Fruit fly (Drosophila melanogaster) whole organism: ENCODE results near the gene CG5541.

Experiments used
- CG8478 ChIP-seq: fragments of >200 bp; optimal IDR thresholded peaks from 2 replicates; lab custom pipeline; 2018; ENCODE audit warnings: inconsistent platforms
- Dll ChIP-seq: fragments of >200 bp; optimal IDR thresholded peaks from 2 replicates; lab custom pipeline; 2017
- EcR ChIP-seq, 2 experiments: fragments of >200 bp; optimal IDR thresholded peaks; 2 replicates each; lab custom pipeline; 2017; ENCODE audit warnings: missing biosample characterization in 2 of 2, missing genetic modification characterization in 2 of 2, missing genetic modification reagents in 2 of 2
- pan ChIP-seq: fragments of >200 bp; optimal IDR thresholded peaks from 2 replicates; lab custom pipeline; 2017
- psq ChIP-seq: fragments of >200 bp; optimal IDR thresholded peaks from 2 replicates; lab custom pipeline; 2017
- usp ChIP-seq: fragments of >200 bp; optimal IDR thresholded peaks from 2 replicates; lab custom pipeline; 2017; ENCODE audit warnings: missing biosample characterization, missing genetic modification characterization, mixed read lengths

Gene CG5541

DNA sequence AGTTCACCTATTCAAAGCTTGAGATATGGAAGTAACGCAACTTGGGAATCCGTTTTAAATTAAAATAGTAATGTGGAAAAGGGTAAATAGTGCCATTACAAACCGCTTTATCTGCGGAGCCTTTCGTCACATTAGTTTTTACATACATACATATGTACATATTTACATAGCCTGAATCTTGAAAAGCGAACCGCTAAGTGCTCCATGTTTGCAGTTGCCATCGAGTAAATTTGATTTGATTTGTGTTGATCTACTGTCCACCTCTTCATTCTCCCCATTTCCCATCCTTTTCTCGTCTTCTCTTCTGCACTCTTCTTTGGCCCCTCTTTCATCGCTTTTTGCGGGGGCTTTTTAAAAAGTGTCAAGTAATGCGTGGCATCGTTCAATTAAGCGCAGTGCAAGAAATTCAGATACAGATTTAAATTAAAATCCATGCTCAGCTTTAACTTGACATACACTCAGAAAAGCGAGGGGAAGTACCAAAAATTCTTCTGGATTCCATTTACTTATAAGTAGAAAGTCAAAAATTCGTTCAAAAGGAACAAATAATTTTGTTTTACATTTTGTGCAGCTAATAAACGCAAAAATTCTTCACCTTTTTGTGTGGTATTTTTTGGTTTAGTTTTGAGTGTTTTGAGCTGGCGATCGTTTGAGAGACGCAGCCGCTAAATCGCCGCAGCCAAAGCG is 767 bp upstream of the CG5541 start:
- TF ChIP-seq pan (lab: Kevin White, UChicago) (no peak), EcR (GFP tag; optimal IDR thresholded peaks at IDR 0.05; lab: Kevin White, UChicago) (no peak)

DNA sequence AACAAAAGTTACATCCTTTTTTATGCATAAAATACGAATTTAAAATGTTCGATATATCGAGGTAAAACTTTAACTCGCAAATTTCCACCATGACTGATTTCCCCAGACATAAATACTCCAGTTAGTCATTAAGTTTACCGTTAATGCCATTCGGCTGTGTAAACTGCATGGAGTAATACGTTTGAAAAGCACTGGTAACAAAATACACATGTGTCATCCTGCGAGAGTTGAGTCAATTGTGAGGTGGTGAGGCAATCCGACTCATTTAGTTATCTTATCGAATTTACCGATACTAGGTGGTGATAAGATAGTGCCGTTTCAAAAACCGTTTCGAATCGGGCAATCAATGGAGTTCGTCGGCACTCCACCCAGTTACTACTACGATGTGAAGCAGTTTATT is 1.7 kb downstream of the CG5541 start:
- no peak for TF ChIP-seq pan (lab: Kevin White, UChicago)
- no peak for TF ChIP-seq EcR (GFP tag; optimal IDR thresholded peaks at IDR 0.05; lab: Kevin White, UChicago)
- TF ChIP-seq CG8478 (lab: Kevin White, UChicago), result no peak
- TF ChIP-seq Dll (lab: Kevin White, UChicago), result no peak
- TF ChIP-seq psq (lab: Kevin White, UChicago), result no peak
- no peak for TF ChIP-seq usp (GFP tag; lab: Kevin White, UChicago)

DNA sequence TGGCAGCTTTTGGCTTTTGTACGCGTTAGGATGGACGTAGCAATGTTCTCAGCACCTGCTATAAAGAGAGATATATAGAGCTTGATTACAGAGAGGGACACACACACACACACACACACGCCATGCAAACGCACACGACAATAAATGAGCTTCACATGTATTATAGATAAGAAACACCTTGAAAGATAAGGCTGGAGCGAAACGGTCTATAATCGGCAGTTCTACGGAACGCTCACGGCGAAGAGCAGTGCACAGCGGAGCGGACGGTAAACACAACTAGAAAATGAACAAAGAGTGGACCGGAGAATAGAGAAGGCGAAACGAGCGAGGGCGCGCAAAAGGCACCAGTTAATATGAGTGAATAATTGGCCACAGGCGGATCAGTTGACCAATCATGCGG is 4.8 kb downstream of the CG5541 start:
- TF ChIP-seq CG8478 (lab: Kevin White, UChicago) (no peak), usp (GFP tag; lab: Kevin White, UChicago) (no peak), Dll (lab: Kevin White, UChicago) (no peak), EcR (GFP tag; optimal IDR thresholded peaks at IDR 0.05; lab: Kevin White, UChicago) (no peak), psq (lab: Kevin White, UChicago) (no peak), pan (lab: Kevin White, UChicago) (no peak)

DNA sequence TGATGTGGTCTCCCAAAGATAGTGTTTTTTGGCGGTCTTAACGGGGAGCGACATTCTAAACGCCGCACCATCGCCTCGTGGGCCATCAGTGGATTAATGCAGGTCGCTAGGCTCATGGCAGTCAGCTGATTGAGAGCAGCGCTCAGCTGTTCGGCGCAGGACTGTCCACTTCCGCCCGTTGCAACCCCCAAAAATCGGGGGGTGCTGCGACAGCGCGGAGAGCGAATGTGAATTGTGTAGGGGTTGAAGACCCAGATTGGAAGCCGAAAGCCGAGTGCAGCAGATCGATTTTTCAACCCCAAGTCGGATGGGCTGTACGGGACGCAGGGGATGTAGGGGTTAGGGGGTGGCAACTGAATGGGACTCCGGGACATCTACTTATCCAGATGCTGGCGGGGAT is 18.7 kb downstream of the CG5541 start:
- TF ChIP-seq CG8478 (lab: Kevin White, UChicago) (no peak), EcR (GFP tag; optimal IDR thresholded peaks at IDR 0.05; lab: Kevin White, UChicago) (no peak), Dll (lab: Kevin White, UChicago) (no peak)

DNA sequence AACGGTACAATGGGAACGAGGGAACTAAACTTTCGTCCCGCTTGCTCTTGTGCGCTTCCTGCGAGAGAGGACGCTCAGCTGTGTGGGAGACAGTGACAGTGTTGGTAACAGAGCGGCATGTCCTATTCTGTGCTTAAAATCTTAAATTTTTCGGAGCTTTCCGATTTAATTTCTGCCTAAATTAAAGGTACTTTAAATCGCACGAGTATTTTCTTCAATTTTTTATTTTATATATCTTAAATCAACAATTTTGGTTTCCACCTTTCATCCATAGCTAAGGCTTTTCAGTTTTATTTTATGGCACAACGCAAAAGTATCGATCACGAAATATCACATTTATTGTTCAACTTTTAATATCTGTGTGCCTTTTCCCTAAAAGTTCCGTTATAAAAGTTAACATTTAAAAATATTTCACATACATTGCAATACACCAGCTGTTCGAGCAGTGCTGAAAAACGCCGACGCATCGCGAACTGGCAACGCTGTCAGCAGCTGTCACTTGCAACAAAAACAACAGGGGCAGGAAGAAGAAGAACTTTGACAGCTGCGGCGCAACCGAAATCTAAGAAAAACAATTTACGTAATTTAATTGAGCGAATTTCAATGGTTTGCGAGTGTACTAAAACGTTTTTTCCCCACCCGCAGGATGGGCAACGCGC is 19.6 kb downstream of the CG5541 start, which contains the start of the genes hiw and ND-B18:
hiw (minus strand) TSS at position 26 of the 659 bp plus-strand sequence.
ND-B18 (plus strand) TSS at position 330 of the 659 bp plus-strand sequence.
- TF ChIP-seq pan (lab: Kevin White, UChicago), result no peak
- TF ChIP-seq usp (GFP tag; lab: Kevin White, UChicago), result no peak
- no peak for TF ChIP-seq CG8478 (lab: Kevin White, UChicago)
- no peak for TF ChIP-seq EcR (GFP tag; optimal IDR thresholded peaks at IDR 0.05; lab: Kevin White, UChicago)
- no peak for TF ChIP-seq Dll (lab: Kevin White, UChicago)
- no peak for TF ChIP-seq psq (lab: Kevin White, UChicago)

DNA sequence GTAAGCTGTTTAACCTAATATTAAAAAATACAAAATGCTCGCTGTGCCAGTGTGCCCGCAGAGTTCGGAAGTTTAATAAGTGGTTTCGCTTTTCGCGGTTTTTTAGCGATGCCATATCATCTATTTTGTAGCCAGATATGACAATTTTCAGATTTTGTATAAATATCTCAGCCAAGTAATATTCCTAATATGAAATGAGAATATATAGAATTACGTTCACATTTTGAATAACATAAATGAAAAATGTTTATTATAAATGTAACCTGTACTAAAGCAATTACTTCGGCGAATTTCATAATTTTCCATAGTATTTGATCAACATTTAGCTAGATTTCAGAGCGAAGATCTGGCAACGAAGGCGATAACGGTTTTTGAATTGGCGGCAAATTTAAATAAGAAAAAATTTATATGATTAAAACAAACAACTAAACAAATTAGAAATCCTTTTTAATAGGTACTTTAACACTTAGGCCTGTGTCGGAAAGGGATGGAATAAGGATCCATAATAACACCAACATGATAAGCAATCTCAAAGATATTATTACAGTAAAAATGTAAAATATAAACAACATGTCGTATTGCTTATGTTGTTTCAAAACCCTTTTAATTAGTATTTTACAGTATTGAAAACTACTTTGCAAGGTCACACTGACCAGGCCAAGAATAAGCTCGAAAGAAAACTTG is 22.6 kb downstream of the CG5541 start, which contains the start of the genes opm and dob:
opm (minus strand) TSS at position 59 of the 684 bp plus-strand sequence.
dob (plus strand) TSS at position 634 of the 684 bp plus-strand sequence.
- TF ChIP-seq psq (lab: Kevin White, UChicago) (no peak), Dll (lab: Kevin White, UChicago) (no peak), CG8478 (lab: Kevin White, UChicago) (no peak), usp (GFP tag; lab: Kevin White, UChicago) (no peak), EcR (GFP tag; optimal IDR thresholded peaks at IDR 0.05; lab: Kevin White, UChicago) (no peak), pan (lab: Kevin White, UChicago) (no peak)

DNA sequence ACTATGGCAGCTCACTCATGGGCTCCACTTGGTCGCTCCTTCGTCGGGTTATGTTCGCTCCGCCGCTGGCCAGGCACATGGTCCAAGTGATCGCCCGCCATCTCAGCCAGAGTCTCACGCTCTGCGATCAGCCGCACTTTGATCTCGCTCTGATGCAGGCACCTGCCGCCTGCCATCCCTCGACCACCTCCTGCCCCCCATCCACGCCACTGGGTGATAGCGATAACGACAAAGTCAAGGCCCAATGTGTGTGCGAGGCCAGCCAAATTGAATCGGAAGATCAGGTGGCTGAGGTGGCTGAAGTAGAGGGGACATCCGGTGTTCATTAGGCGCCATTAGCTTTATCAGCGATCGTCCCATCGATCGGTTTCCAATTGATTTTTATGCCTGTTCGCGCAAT is 24.6 kb downstream of the CG5541 start:
- no peak for TF ChIP-seq pan (lab: Kevin White, UChicago)
- TF ChIP-seq usp (GFP tag; lab: Kevin White, UChicago), result no peak
- no peak for TF ChIP-seq psq (lab: Kevin White, UChicago)
- TF ChIP-seq EcR (GFP tag; optimal IDR thresholded peaks at IDR 0.05; lab: Kevin White, UChicago), result no peak
- no peak for TF ChIP-seq Dll (lab: Kevin White, UChicago)
- no peak for TF ChIP-seq CG8478 (lab: Kevin White, UChicago)

DNA sequence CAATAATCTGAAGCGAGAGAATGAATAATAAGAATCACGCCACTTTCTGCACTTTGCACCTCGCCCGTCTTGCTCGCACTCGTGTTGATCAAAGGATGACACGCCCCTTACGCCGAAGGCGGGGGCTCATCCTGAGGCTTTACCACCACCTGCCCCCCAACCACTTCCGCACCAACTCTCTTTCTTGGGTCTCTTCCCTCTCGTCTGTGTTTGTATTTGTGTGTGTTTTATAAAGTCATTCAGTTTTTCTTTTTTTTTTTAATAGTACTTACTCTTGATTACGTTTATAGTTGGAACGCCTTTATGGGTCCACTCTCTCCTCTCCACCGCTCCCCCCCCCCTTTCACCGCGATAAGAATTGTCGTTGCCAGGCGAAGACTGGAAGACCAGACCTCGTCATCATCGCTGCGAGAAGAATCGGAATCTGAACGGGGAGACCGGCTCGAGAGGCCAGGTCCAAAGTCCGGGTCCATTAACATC is 25.5 kb downstream of the CG5541 start:
- TF ChIP-seq usp (GFP tag; lab: Kevin White, UChicago) (no peak), pan (lab: Kevin White, UChicago) (no peak), CG8478 (lab: Kevin White, UChicago) (no peak), Dll (lab: Kevin White, UChicago) (no peak), EcR (GFP tag; optimal IDR thresholded peaks at IDR 0.05; lab: Kevin White, UChicago) (no peak), psq (lab: Kevin White, UChicago) (no peak)

DNA sequence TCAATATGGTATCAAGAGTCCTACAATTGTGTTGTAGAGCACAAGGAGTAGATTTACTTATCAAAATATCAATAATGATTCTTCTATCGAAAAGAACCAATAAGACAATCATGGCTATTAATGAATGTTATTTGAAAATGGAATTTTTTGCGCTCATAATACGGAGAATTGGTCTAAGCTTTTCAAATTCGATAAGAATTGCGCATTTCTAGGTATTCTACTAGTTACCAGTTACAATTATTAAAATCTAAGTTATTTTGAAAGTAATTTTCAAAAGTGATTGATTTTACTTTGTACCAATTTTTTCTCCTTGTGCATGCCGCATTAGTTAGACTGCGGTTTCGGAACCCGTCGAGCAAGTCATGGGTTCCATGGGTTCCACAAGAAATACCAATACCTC is 26.2 kb downstream of the CG5541 start:
- TF ChIP-seq pan (lab: Kevin White, UChicago), result no peak
- TF ChIP-seq Dll (lab: Kevin White, UChicago), result no peak
- no peak for TF ChIP-seq EcR (GFP tag; optimal IDR thresholded peaks at IDR 0.05; lab: Kevin White, UChicago)
- TF ChIP-seq CG8478 (lab: Kevin White, UChicago), result no peak
- TF ChIP-seq usp (GFP tag; lab: Kevin White, UChicago), result no peak
- no peak for TF ChIP-seq psq (lab: Kevin White, UChicago)

DNA sequence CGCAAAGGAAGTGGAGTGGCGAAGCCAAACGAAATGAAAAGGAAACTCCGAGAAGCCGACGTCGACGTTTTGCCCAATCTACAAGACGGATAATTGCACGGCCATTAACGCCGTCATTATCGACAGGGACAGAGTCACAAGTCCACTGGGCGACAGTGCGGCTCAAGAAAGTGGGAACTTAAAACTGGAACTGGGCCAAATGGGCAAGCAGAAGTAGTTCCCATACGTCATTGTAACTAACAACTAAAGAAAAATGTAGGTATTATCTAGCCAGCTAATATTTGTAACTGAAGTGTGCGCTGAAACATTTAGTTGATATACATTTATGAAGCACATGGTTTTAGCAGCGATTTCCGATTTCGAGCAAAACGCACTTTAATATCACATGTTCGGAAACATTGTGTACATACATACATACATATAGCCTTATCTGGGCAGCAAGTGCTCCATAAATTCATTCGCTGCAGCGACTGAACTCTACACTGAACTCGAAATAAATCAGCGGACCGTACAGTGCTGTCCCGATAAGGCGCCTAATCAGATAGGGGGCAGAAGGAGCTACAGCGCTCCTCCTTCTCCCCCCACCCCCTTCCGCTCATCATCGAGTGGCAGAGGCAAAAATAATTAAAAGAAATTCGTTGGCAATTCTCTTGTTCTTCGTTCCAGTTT is 27.0 kb downstream of the CG5541 start:
- TF ChIP-seq pan (lab: Kevin White, UChicago) (no peak), EcR (GFP tag; optimal IDR thresholded peaks at IDR 0.05; lab: Kevin White, UChicago) (no peak), usp (GFP tag; lab: Kevin White, UChicago) (no peak), CG8478 (lab: Kevin White, UChicago) (no peak), Dll (lab: Kevin White, UChicago) (no peak), psq (lab: Kevin White, UChicago) (no peak)
